Worm (Caenorhabditis elegans) whole organism, late embryonic: ENCODE measurements around the gene dmsr-5.

Experiments
- K02D7.2 ChIP-seq: sonication (generic microtip); optimal IDR thresholded peaks from 2 replicates; lab custom pipeline; 2017; ENCODE audit warnings: mild to moderate bottlenecking, missing genetic modification characterization, missing compliant biosample characterization
- hlh-13 ChIP-seq: fragments of 200-800 bp; sonication (Bioruptor generic); optimal IDR thresholded peaks from 2 replicates; lab custom pipeline; 2018; ENCODE audit warnings: mild to moderate bottlenecking, missing genetic modification characterization, missing compliant biosample characterization
- madf-2 ChIP-seq: sonication (generic microtip); optimal IDR thresholded peaks from 2 replicates; lab custom pipeline; 2017; ENCODE audit warnings: missing genetic modification characterization, missing compliant biosample characterization
- npax-4 ChIP-seq: sonication (generic microtip); optimal IDR thresholded peaks from 2 replicates; lab custom pipeline; 2016; ENCODE audit warnings: missing genetic modification characterization, missing compliant biosample characterization
- pag-3 ChIP-seq: sonication (generic microtip); optimal IDR thresholded peaks from 2 replicates; lab custom pipeline; 2016; ENCODE audit warnings: missing compliant biosample characterization, missing genetic modification characterization, borderline replicate concordance

DNA sequence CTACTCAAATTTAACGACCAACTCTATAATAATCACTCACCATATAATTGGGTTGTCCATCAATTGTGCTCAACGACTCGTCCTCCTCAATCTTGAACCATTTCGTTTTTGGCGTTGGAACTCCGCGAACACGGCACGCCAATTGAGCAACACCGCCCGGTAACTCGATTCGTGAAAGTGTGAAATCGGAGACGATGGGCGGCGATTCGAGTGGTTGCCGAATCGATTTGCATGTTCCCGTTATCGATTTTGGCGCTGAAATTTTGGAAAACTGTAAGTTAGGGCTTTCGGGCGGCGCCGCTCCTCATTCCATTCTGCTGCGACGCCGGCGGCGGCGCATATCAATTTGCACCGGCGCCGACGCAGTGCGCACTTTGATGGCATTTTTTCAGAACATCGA, 43.3 kb downstream of the dmsr-5 start:
- TF ChIP-seq npax-4 = no peak
- TF ChIP-seq K02D7.2 = no peak
- TF ChIP-seq madf-2 (tag; lab: Kevin White, UChicago) = no peak
- TF ChIP-seq pag-3 (tag; lab: Kevin White, UChicago) = no peak
- no peak for TF ChIP-seq hlh-13
